Fruit fly (Drosophila melanogaster) whole organism, adult: ENCODE results near the gene Jon74E.

ENCODE experiments used
- CG12768 ChIP-seq: fragments of 200-800 bp; sonication (Bioruptor generic); optimal IDR thresholded peaks from 2 replicates; lab custom pipeline; 2017; ENCODE audit warnings: missing biosample characterization, missing genetic modification characterization, mild to moderate bottlenecking, moderate library complexity, missing genetic modification reagents
- CG14711 ChIP-seq: fragments of 200-800 bp; sonication (Bioruptor generic); optimal IDR thresholded peaks from 2 replicates; lab custom pipeline; 2018; ENCODE audit warnings: missing biosample characterization, mild to moderate bottlenecking, missing genetic modification characterization, moderate library complexity
- CG33017 ChIP-seq: fragments of 200-800 bp; sonication (Bioruptor generic); optimal IDR thresholded peaks from 2 replicates; lab custom pipeline; 2018; ENCODE audit warnings: missing biosample characterization, mild to moderate bottlenecking, missing genetic modification characterization, moderate library complexity
- CG7045 ChIP-seq: fragments of 200-800 bp; sonication (Bioruptor generic); optimal IDR thresholded peaks from 2 replicates; lab custom pipeline; 2017; ENCODE audit warnings: missing biosample characterization, mild to moderate bottlenecking, missing genetic modification characterization
- CG7101 ChIP-seq: fragments of 200-800 bp; sonication (Bioruptor generic); optimal IDR thresholded peaks from 2 replicates; lab custom pipeline; 2018; ENCODE audit warnings: missing biosample characterization, mild to moderate bottlenecking, missing genetic modification characterization, moderate library complexity
- Hr96 ChIP-seq: fragments of 200-800 bp; sonication (Bioruptor generic); optimal IDR thresholded peaks from 2 replicates; lab custom pipeline; 2016; ENCODE audit warnings: missing biosample characterization, missing genetic modification characterization
- Mnt ChIP-seq: fragments of 200-800 bp; sonication (Bioruptor generic); optimal IDR thresholded peaks from 2 replicates; lab custom pipeline; 2016; ENCODE audit warnings: missing biosample characterization, mild to moderate bottlenecking, missing genetic modification characterization
- bab1 ChIP-seq: fragments of 200-800 bp; sonication (Bioruptor generic); optimal IDR thresholded peaks from 3 replicates; lab custom pipeline; 2019; ENCODE audit warnings: missing biosample characterization, mild to moderate bottlenecking, missing genetic modification characterization, moderate library complexity
- cnc ChIP-seq, 2 experiments: fragments of >200 bp; optimal IDR thresholded peaks; 2 replicates each; lab custom pipeline; 2017
- kay ChIP-seq: fragments of 200-800 bp; sonication (Bioruptor generic); peaks from one replicate; lab custom pipeline; 2016; ENCODE audit warnings: missing biosample characterization, missing genetic modification characterization, borderline replicate concordance
- ovo ChIP-seq: fragments of 200-800 bp; sonication (Bioruptor generic); optimal IDR thresholded peaks from 2 replicates; lab custom pipeline; 2016; ENCODE audit warnings: missing biosample characterization, missing genetic modification characterization
- pad ChIP-seq: fragments of 200-800 bp; sonication (Bioruptor generic); optimal IDR thresholded peaks from 3 replicates; lab custom pipeline; 2017; ENCODE audit warnings: missing biosample characterization, missing genetic modification characterization, mild to moderate bottlenecking, moderate library complexity, missing genetic modification reagents
- tj ChIP-seq: fragments of 200-800 bp; sonication (Bioruptor generic); optimal IDR thresholded peaks from 3 replicates; lab custom pipeline; 2017; ENCODE audit warnings: missing biosample characterization, mild to moderate bottlenecking, missing genetic modification characterization, moderate library complexity

DNA sequence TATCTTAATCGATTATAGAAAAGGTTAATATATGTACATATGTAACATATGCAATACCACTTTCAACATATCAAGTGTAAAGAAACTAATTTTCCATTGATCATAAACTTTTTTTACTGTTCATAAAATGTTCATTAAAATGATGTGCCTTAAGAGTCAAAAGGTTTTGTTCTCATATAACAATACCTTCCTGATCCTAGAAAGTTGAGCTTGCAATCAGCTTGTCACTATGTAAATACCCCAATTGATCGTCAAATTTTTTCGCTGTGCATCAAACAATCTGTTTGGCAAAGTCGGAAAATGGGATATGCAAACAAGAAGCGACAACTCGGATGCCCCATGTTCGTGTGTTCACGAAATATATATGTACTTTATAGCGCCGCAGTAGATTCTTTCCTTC lies 41.1 kb upstream of the Jon74E start:
- no peak for TF ChIP-seq Mnt
- no peak for TF ChIP-seq CG12768 (GFP tag; lab: Kevin White, UChicago)
- TF ChIP-seq CG33017, result no peak
- no peak for TF ChIP-seq kay (GFP tag; lab: Kevin White, UChicago)
- TF ChIP-seq CG7045, result no peak
- TF ChIP-seq CG7101 (tag; lab: Kevin White, UChicago), result no peak
- no peak for TF ChIP-seq CG14711
- TF ChIP-seq pad, result no peak
- no peak for TF ChIP-seq tj
- TF ChIP-seq bab1 (GFP tag; lab: Kevin White, UChicago), result no peak
- TF ChIP-seq ovo (GFP tag; lab: Kevin White, UChicago), result no peak
- TF ChIP-seq Hr96 (GFP tag; lab: Kevin White, UChicago), result no peak
- TF ChIP-seq cnc (optimal IDR thresholded peaks at IDR 0.05; lab: Kevin White, UChicago), result no peak
